Worm (Caenorhabditis elegans): ENCODE measurements around the gene Y62F5A.9.
"Not testable (repeated sequence)": the region's sequence is repeated elsewhere in the genome, so short reads cannot be mapped to it uniquely, and the experiment has no call there.

ce11 chrII:11534429-11535099 is 4.1 kb downstream of the Y62F5A.9 start, which contains the start of gene Y62F5A.12:
- TF ChIP-seq aly-2 (tag; optimal IDR thresholded peaks at IDR 0.05); zag-1 (tag; optimal IDR thresholded peaks at IDR 0.05); unc-39 (tag; optimal IDR thresholded peaks at IDR 0.05); sea-2 (GFP tag; optimal IDR thresholded peaks at IDR 0.05); nhr-237 (tag; optimal IDR thresholded peaks at IDR 0.05); unc-62 (GFP tag; optimal IDR thresholded peaks at IDR 0.05); elt-3 (tag; optimal IDR thresholded peaks at IDR 0.05); daf-12 (tag; optimal IDR thresholded peaks at IDR 0.05); ceh-9 (tag; optimal IDR thresholded peaks at IDR 0.05); nhr-76 (tag; optimal IDR thresholded peaks at IDR 0.05); ceh-16 (tag; optimal IDR thresholded peaks at IDR 0.05): not testable (repeated sequence)
- TF ChIP-seq fkh-10 (GFP tag; optimal IDR thresholded peaks at IDR 0.05), result peak; percentile 18
